Fruit fly (Drosophila melanogaster) whole organism, embryonic: ENCODE results near the gene Galphai.

Experiments used
- Awh ChIP-seq: fragments of 200-800 bp; sonication (Bioruptor generic); IDR thresholded peaks from 2 replicates; pipeline ENCODE4, ENCODE4 v1.3.6; 2022; ENCODE audit warnings: missing biosample characterization, missing genetic modification characterization
- B-H1 ChIP-seq: fragments of 200-800 bp; sonication (Bioruptor generic); IDR thresholded peaks from 3 replicates; pipeline ENCODE4 v1.3.6; 2022; ENCODE audit warnings: missing biosample characterization, missing genetic modification characterization
- CG10267 ChIP-seq: fragments of 200-800 bp; sonication (Bioruptor generic); optimal IDR thresholded peaks from 2 replicates; lab custom pipeline; 2018; ENCODE audit warnings: missing biosample characterization, mild to moderate bottlenecking, missing genetic modification characterization, moderate library complexity
- CG11093 ChIP-seq: fragments of 200-800 bp; sonication (Bioruptor generic); IDR thresholded peaks from 3 replicates; pipeline ENCODE4 v1.3.6; 2022; ENCODE audit warnings: missing biosample characterization, missing genetic modification characterization
- CG11504 ChIP-seq: fragments of 200-800 bp; sonication (Bioruptor generic); optimal IDR thresholded peaks from 3 replicates; lab custom pipeline; 2019; ENCODE audit warnings: missing biosample characterization, mild to moderate bottlenecking, missing genetic modification characterization, moderate library complexity
- CG11723 ChIP-seq: fragments of 200-800 bp; sonication (Bioruptor generic); optimal IDR thresholded peaks from 2 replicates; lab custom pipeline; 2017; ENCODE audit warnings: missing biosample characterization, mild to moderate bottlenecking, missing genetic modification characterization
- CG12104 ChIP-seq: fragments of 200-800 bp; sonication (Bioruptor generic); optimal IDR thresholded peaks from 3 replicates; lab custom pipeline; 2016; ENCODE audit warnings: missing biosample characterization, missing genetic modification characterization
- CG12744 ChIP-seq: fragments of 200-800 bp; sonication (Bioruptor generic); optimal IDR thresholded peaks from 2 replicates; lab custom pipeline; 2016; ENCODE audit warnings: missing biosample characterization, missing genetic modification characterization
- CG13894 ChIP-seq: fragments of 200-800 bp; sonication (Bioruptor generic); optimal IDR thresholded peaks from 3 replicates; lab custom pipeline; 2018; ENCODE audit warnings: missing biosample characterization, mild to moderate bottlenecking, missing genetic modification characterization, moderate library complexity
- CG16813 ChIP-seq: fragments of 200-800 bp; sonication (Bioruptor generic); IDR thresholded peaks from 3 replicates; pipeline ENCODE4 v1.3.6; 2022; ENCODE audit warnings: missing biosample characterization, missing genetic modification characterization; ENCODE audit not compliant: partially characterized antibody
- CG17385 ChIP-seq: fragments of 200-800 bp; sonication (Bioruptor generic); optimal IDR thresholded peaks from 3 replicates; lab custom pipeline; 2018; ENCODE audit warnings: missing biosample characterization, mild to moderate bottlenecking, missing genetic modification characterization
- CG17802 ChIP-seq: fragments of 200-800 bp; sonication (Bioruptor generic); optimal IDR thresholded peaks from 2 replicates; lab custom pipeline; 2018; ENCODE audit warnings: missing biosample characterization, mild to moderate bottlenecking, missing genetic modification characterization, moderate library complexity
- CG18619 ChIP-seq: fragments of 200-800 bp; sonication (Bioruptor generic); optimal IDR thresholded peaks from 3 replicates; lab custom pipeline; 2017; ENCODE audit warnings: missing biosample characterization, mild to moderate bottlenecking, missing genetic modification characterization
- CG2120 ChIP-seq: fragments of 200-800 bp; sonication (Bioruptor generic); optimal IDR thresholded peaks from 3 replicates; lab custom pipeline; 2016; ENCODE audit warnings: missing biosample characterization, missing genetic modification characterization
- CG4617 ChIP-seq: fragments of 200-800 bp; sonication (Bioruptor generic); optimal IDR thresholded peaks from 3 replicates; lab custom pipeline; 2016; ENCODE audit warnings: missing biosample characterization, missing genetic modification characterization, borderline replicate concordance
- CG5180 ChIP-seq: fragments of 200-800 bp; sonication (Bioruptor generic); optimal IDR thresholded peaks from 3 replicates; lab custom pipeline; 2017; ENCODE audit warnings: missing biosample characterization, missing genetic modification characterization, mild to moderate bottlenecking, moderate library complexity, missing genetic modification reagents
- CG7271 ChIP-seq: fragments of 200-800 bp; sonication (Bioruptor generic); optimal IDR thresholded peaks from 2 replicates; lab custom pipeline; 2018; ENCODE audit warnings: missing biosample characterization, mild to moderate bottlenecking, missing genetic modification characterization, moderate library complexity
- CG7357 ChIP-seq: fragments of 200-800 bp; sonication (Bioruptor generic); IDR thresholded peaks from 3 replicates; pipeline ENCODE4 v1.3.6; 2022; ENCODE audit warnings: missing biosample characterization, missing genetic modification characterization
- CG8089 ChIP-seq: fragments of 200-800 bp; sonication (Bioruptor generic); optimal IDR thresholded peaks from 3 replicates; lab custom pipeline; 2016; ENCODE audit warnings: missing biosample characterization, missing genetic modification characterization
- CG9215 ChIP-seq: fragments of 200-800 bp; sonication (Bioruptor generic); IDR thresholded peaks from 2 replicates; pipeline ENCODE4 v1.3.6; 2022; ENCODE audit warnings: missing biosample characterization, missing genetic modification characterization
- Dref ChIP-seq: fragments of 200-800 bp; sonication (Bioruptor generic); IDR thresholded peaks from 2 replicates; pipeline ENCODE4 v1.3.6; 2022; ENCODE audit warnings: missing biosample characterization, missing genetic modification characterization
- Eip74EF ChIP-seq, 2 experiments: fragments of 200-800 bp in 1 of 2; fragments of >200 bp in 1 of 2; sonication (Bioruptor generic) in 1 of 2; optimal IDR thresholded peaks; 2 replicates each; lab custom pipeline; 2017 to 2019; ENCODE audit warnings: missing biosample characterization in 2 of 2, missing genetic modification characterization in 2 of 2, mild to moderate bottlenecking in 1 of 2, moderate library complexity in 1 of 2
- Fer1 ChIP-seq: fragments of 200-800 bp; sonication (Bioruptor generic); optimal IDR thresholded peaks from 2 replicates; lab custom pipeline; 2017; ENCODE audit warnings: missing biosample characterization, mild to moderate bottlenecking, missing genetic modification characterization
- HmgD ChIP-seq: fragments of 200-800 bp; sonication (Bioruptor generic); optimal IDR thresholded peaks from 3 replicates; lab custom pipeline; 2016; ENCODE audit warnings: missing biosample characterization, missing genetic modification characterization
- Hr3 ChIP-seq: fragments of 200-800 bp; sonication (Bioruptor generic); optimal IDR thresholded peaks from 3 replicates; lab custom pipeline; 2016; ENCODE audit warnings: missing biosample characterization, missing genetic modification characterization
- Hr51 ChIP-seq, 2 experiments: fragments of 200-800 bp; sonication (Bioruptor generic); optimal IDR thresholded peaks; 2 replicates in 1 of 2; 3 replicates in 1 of 2; lab custom pipeline; 2016 to 2018; ENCODE audit warnings: missing biosample characterization in 2 of 2, missing genetic modification characterization in 2 of 2, mild to moderate bottlenecking in 1 of 2, moderate library complexity in 1 of 2
- Hr78 ChIP-seq, 2 experiments: fragments of 200-800 bp in 1 of 2; fragments of >200 bp in 1 of 2; sonication (Bioruptor generic) in 1 of 2; optimal IDR thresholded peaks; 2 replicates each; lab custom pipeline; 2017 to 2019; ENCODE audit warnings: missing biosample characterization in 2 of 2, missing genetic modification characterization in 2 of 2, mild to moderate bottlenecking in 1 of 2, moderate library complexity in 1 of 2
- Lpt ChIP-seq: fragments of >200 bp; optimal IDR thresholded peaks from 2 replicates; lab custom pipeline; 2018; ENCODE audit warnings: missing biosample characterization, missing genetic modification characterization
- Mes4 ChIP-seq: fragments of 200-800 bp; sonication (Bioruptor generic); optimal IDR thresholded peaks from 2 replicates; lab custom pipeline; 2016; ENCODE audit warnings: missing biosample characterization, missing genetic modification characterization
- Mrtf ChIP-seq: fragments of 200-800 bp; sonication (Bioruptor generic); IDR thresholded peaks from 3 replicates; pipeline ENCODE4 v1.3.6; 2022; ENCODE audit warnings: missing biosample characterization, missing genetic modification characterization
- Myb ChIP-seq: fragments of 200-800 bp; sonication (Bioruptor generic); optimal IDR thresholded peaks from 2 replicates; lab custom pipeline; 2016; ENCODE audit warnings: missing biosample characterization, missing genetic modification characterization
- Poxn ChIP-seq: fragments of 200-800 bp; sonication (Bioruptor generic); IDR thresholded peaks from 2 replicates; pipeline ENCODE4 v1.3.6; 2022; ENCODE audit warnings: missing biosample characterization, missing genetic modification characterization
- TFAM ChIP-seq: fragments of 200-800 bp; sonication (Bioruptor generic); optimal IDR thresholded peaks from 2 replicates; lab custom pipeline; 2017; ENCODE audit warnings: missing biosample characterization, missing genetic modification characterization, inconsistent platforms
- Xbp1 ChIP-seq: fragments of 200-800 bp; sonication (Bioruptor generic); optimal IDR thresholded peaks from 3 replicates; lab custom pipeline; 2016; ENCODE audit warnings: missing biosample characterization, mild to moderate bottlenecking, missing genetic modification characterization
- aop ChIP-seq: fragments of 200-800 bp; sonication (Bioruptor generic); IDR thresholded peaks from 2 replicates; pipeline ENCODE4 v1.3.6; 2022; ENCODE audit warnings: missing biosample characterization, missing genetic modification characterization
- ap ChIP-seq: fragments of 200-800 bp; sonication (Bioruptor generic); IDR thresholded peaks from 2 replicates; pipeline ENCODE4 v1.3.6; 2022; ENCODE audit warnings: missing biosample characterization, missing genetic modification characterization
- croc ChIP-seq: fragments of 200-800 bp; sonication (Bioruptor generic); conservative IDR thresholded peaks from 3 replicates; pipeline ENCODE4 v1.3.6; 2022; ENCODE audit warnings: missing biosample characterization, missing genetic modification characterization
- dan ChIP-seq: fragments of 200-800 bp; sonication (Bioruptor generic); IDR thresholded peaks from 2 replicates; pipeline ENCODE4 v1.3.6; 2022; ENCODE audit warnings: missing biosample characterization, missing genetic modification characterization
- disco-r ChIP-seq: fragments of 200-800 bp; sonication (Bioruptor generic); optimal IDR thresholded peaks from 2 replicates; lab custom pipeline; 2016; ENCODE audit warnings: missing biosample characterization, missing genetic modification characterization
- en ChIP-seq: fragments of 200-800 bp; sonication (Bioruptor generic); optimal IDR thresholded peaks from 2 replicates; lab custom pipeline; 2016; ENCODE audit warnings: missing biosample characterization, missing genetic modification characterization
- fru ChIP-seq: fragments of >200 bp; optimal IDR thresholded peaks from 2 replicates; lab custom pipeline; 2017
- hth ChIP-seq: fragments of >200 bp; optimal IDR thresholded peaks from 2 replicates; lab custom pipeline; 2017; ENCODE audit warnings: inconsistent platforms
- kay ChIP-seq: fragments of 200-800 bp; sonication (Bioruptor generic); optimal IDR thresholded peaks from 2 replicates; lab custom pipeline; 2016; ENCODE audit warnings: missing biosample characterization, missing genetic modification characterization
- lov ChIP-seq, 2 experiments: fragments of 200-800 bp in 1 of 2; fragments of >200 bp in 1 of 2; sonication (Bioruptor generic) in 1 of 2; IDR thresholded peaks in 1 of 2; optimal IDR thresholded peaks in 1 of 2; 2 replicates in 1 of 2; 3 replicates in 1 of 2; pipeline versions ENCODE4 v1.3.6 to Lab custom; 2017 to 2022; ENCODE audit warnings: missing biosample characterization in 1 of 2, missing genetic modification characterization in 1 of 2
- maf-S ChIP-seq: fragments of 200-800 bp; sonication (Bioruptor generic); optimal IDR thresholded peaks from 2 replicates; lab custom pipeline; 2016; ENCODE audit warnings: missing biosample characterization, missing genetic modification characterization
- ranshi ChIP-seq: fragments of 200-800 bp; sonication (Bioruptor generic); IDR thresholded peaks from 2 replicates; pipeline ENCODE4 v1.3.6; 2022; ENCODE audit warnings: missing biosample characterization, missing genetic modification characterization
- sens ChIP-seq: fragments of 200-800 bp; sonication (Bioruptor generic); peaks from one replicate; lab custom pipeline; 2016; ENCODE audit warnings: missing biosample characterization, missing genetic modification characterization
- sisA ChIP-seq: fragments of 200-800 bp; sonication (Bioruptor generic); IDR thresholded peaks from 2 replicates; pipeline ENCODE4 v1.3.6; 2022; ENCODE audit warnings: missing biosample characterization, missing genetic modification characterization
- sr ChIP-seq: fragments of 200-800 bp; sonication (Bioruptor generic); IDR thresholded peaks from 3 replicates; pipeline ENCODE4 v1.3.6; 2022; ENCODE audit warnings: missing biosample characterization, missing genetic modification characterization
- tin ChIP-seq: fragments of 200-800 bp; sonication (Bioruptor generic); optimal IDR thresholded peaks from 3 replicates; lab custom pipeline; 2016; ENCODE audit warnings: missing biosample characterization, missing genetic modification characterization
- tna ChIP-seq: fragments of 200-800 bp; sonication (Bioruptor generic); IDR thresholded peaks from 2 replicates; pipeline ENCODE4 v1.3.6; 2022; ENCODE audit warnings: missing biosample characterization, missing genetic modification characterization; ENCODE audit not compliant: partially characterized antibody
- tx ChIP-seq: fragments of 200-800 bp; sonication (Bioruptor generic); optimal IDR thresholded peaks from 2 replicates; lab custom pipeline; 2016; ENCODE audit warnings: missing biosample characterization, missing genetic modification characterization

The Galphai gene

dm6 chr3L:6943948-6944319 lies 35.9 kb downstream of the Galphai start (continued):
- TF ChIP-seq HmgD (GFP tag; lab: Kevin White, UChicago) (no peak), CG17802 (tag; lab: Kevin White, UChicago) (no peak), CG9215 (no peak), maf-S (GFP tag; lab: Kevin White, UChicago) (no peak), Xbp1 (no peak), sens (GFP tag; lab: Kevin White, UChicago) (peak; percentile 59), CG5180 (no peak), Hr3 (GFP tag; lab: Kevin White, UChicago) (no peak), sr (GFP tag; lab: Robert Waterston, UW) (peak; percentile 80; the same call in 2 of the 3 replicates), Mes4 (no peak), CG7357 (GFP tag; lab: Robert Waterston, UW) (no peak), CG12104 (GFP tag; lab: Kevin White, UChicago) (no peak), tx (GFP tag; lab: Kevin White, UChicago) (no peak), Lpt (GFP tag; lab: Kevin White, UChicago) (no peak), croc (GFP tag; lab: Robert Waterston, UW) (no peak), Hr51 (GFP tag; optimal IDR thresholded peaks at IDR 0.05; lab: Kevin White, UChicago) (peak in 1 of 2 experiments; percentile 40), CG16813 (no peak), Awh (GFP tag; lab: Robert Waterston, UW) (no peak), ranshi (GFP tag; lab: Robert Waterston, UW) (no peak), CG7271 (tag; lab: Kevin White, UChicago) (no peak), Fer1 (GFP tag; lab: Kevin White, UChicago) (no peak), CG17385 (GFP tag; lab: Kevin White, UChicago) (peak; percentile 1), CG11093 (GFP tag; lab: Robert Waterston, UW) (no peak), Mrtf (GFP tag; lab: Robert Waterston, UW) (no peak), CG2120 (GFP tag; lab: Kevin White, UChicago) (peak; percentile 52), Hr78 (GFP tag; optimal IDR thresholded peaks at IDR 0.05; lab: Kevin White, UChicago) (no peak), en (GFP tag; lab: Kevin White, UChicago) (no peak), disco-r (GFP tag; lab: Kevin White, UChicago) (no peak), tna (no peak), CG13894 (tag; lab: Kevin White, UChicago) (no peak), sisA (GFP tag; lab: Robert Waterston, UW) (no peak), aop (GFP tag; lab: Robert Waterston, UW) (no peak), hth (lab: Kevin White, UChicago) (no peak), ap (GFP tag; lab: Robert Waterston, UW) (no peak), B-H1 (no peak), fru (lab: Kevin White, UChicago) (no peak), lov (optimal IDR thresholded peaks at IDR 0.05; lab: Kevin White, UChicago) (no peak), lov (GFP tag; IDR thresholded peaks at IDR 0.05; lab: Robert Waterston, UW) (no peak), CG10267 (no peak), dan (GFP tag; lab: Robert Waterston, UW) (no peak), CG18619 (no peak), Poxn (GFP tag; lab: Robert Waterston, UW) (no peak), kay (GFP tag; lab: Kevin White, UChicago) (no peak), tin (no peak), TFAM (GFP tag; lab: Kevin White, UChicago) (no peak), CG8089 (GFP tag; lab: Kevin White, UChicago) (no peak), CG11504 (peak; percentile 26), CG4617 (no peak), CG11723 (GFP tag; lab: Kevin White, UChicago) (no peak), Dref (GFP tag; lab: Robert Waterston, UW) (no peak), Eip74EF (GFP tag; optimal IDR thresholded peaks at IDR 0.05; lab: Kevin White, UChicago) (no peak), Myb (GFP tag; lab: Kevin White, UChicago) (no peak), CG12744 (no peak)
